Worm (Caenorhabditis elegans) whole organism, L3 larva: ENCODE results near the gene EEED8.4.

Source experiments
- R02D3.7 ChIP-seq: fragments of 150-350 bp; optimal IDR thresholded peaks from 2 replicates; lab custom pipeline; 2014; ENCODE audit warnings: missing biosample characterization, missing genetic modification characterization
- aly-2 ChIP-seq: fragments of 150-350 bp; optimal IDR thresholded peaks from 2 replicates; lab custom pipeline; 2014; ENCODE audit warnings: missing biosample characterization, missing genetic modification characterization
- ama-1 ChIP-seq: fragments of 150-350 bp; optimal IDR thresholded peaks from 2 replicates; lab custom pipeline; 2018
- ceh-16 ChIP-seq: sonication (generic microtip); optimal IDR thresholded peaks from 2 replicates; lab custom pipeline; 2017; ENCODE audit warnings: missing biosample characterization, missing genetic modification characterization
- ceh-28 ChIP-seq: fragments of 150-350 bp; optimal IDR thresholded peaks from 2 replicates; lab custom pipeline; 2014; ENCODE audit warnings: missing biosample characterization, missing genetic modification reagents, missing genetic modification characterization
- ceh-82 ChIP-seq: fragments of 150-350 bp; optimal IDR thresholded peaks from 2 replicates; lab custom pipeline; 2014; ENCODE audit warnings: missing biosample characterization, missing genetic modification characterization
- daf-12 ChIP-seq: fragments of 150-350 bp; optimal IDR thresholded peaks from 2 replicates; lab custom pipeline; 2014; ENCODE audit warnings: missing biosample characterization, missing genetic modification reagents, missing genetic modification characterization
- egl-27 ChIP-seq: sonication (generic microtip); optimal IDR thresholded peaks from 4 replicates; lab custom pipeline; 2017; ENCODE audit warnings: missing biosample characterization, missing genetic modification reagents, missing genetic modification characterization
- egl-5 ChIP-seq: fragments of 150-350 bp; optimal IDR thresholded peaks from 2 replicates; lab custom pipeline; 2017; ENCODE audit warnings: missing biosample characterization, missing genetic modification reagents, missing genetic modification characterization, inconsistent platforms
- elt-1 ChIP-seq: fragments of 150-350 bp; optimal IDR thresholded peaks from 2 replicates; lab custom pipeline; 2014; ENCODE audit warnings: missing biosample characterization, missing genetic modification characterization
- elt-2 ChIP-seq: sonication (generic microtip); optimal IDR thresholded peaks from 2 replicates; lab custom pipeline; 2016; ENCODE audit warnings: missing genetic modification reagents, mild to moderate bottlenecking, missing genetic modification characterization, missing compliant biosample characterization
- elt-3 ChIP-seq, 3 experiments: fragments of 150-350 bp in 1 of 3; sonication (generic microtip) in 2 of 3; optimal IDR thresholded peaks; 2 replicates in 2 of 3; 4 replicates in 1 of 3; lab custom pipeline; 2014 to 2017; ENCODE audit warnings: missing biosample characterization in 3 of 3, missing genetic modification characterization in 3 of 3
- eor-1 ChIP-seq, 2 experiments: fragments of 150-350 bp; optimal IDR thresholded peaks; 2 replicates each; lab custom pipeline; 2014 to 2018; ENCODE audit warnings: missing biosample characterization in 2 of 2, missing genetic modification characterization in 2 of 2
- fkh-10 ChIP-seq: sonication (generic microtip); optimal IDR thresholded peaks from 2 replicates; lab custom pipeline; 2017; ENCODE audit warnings: missing biosample characterization, missing genetic modification reagents, missing genetic modification characterization
- fkh-2 ChIP-seq: fragments of 150-350 bp; optimal IDR thresholded peaks from 2 replicates; lab custom pipeline; 2014; ENCODE audit warnings: missing biosample characterization, missing genetic modification reagents, missing genetic modification characterization
- fos-1 ChIP-seq: fragments of 150-350 bp; optimal IDR thresholded peaks from 2 replicates; lab custom pipeline; 2014; ENCODE audit warnings: missing biosample characterization, missing genetic modification characterization
- hmg-11 ChIP-seq: sonication (generic microtip); optimal IDR thresholded peaks from 2 replicates; lab custom pipeline; 2016; ENCODE audit warnings: missing genetic modification characterization, missing compliant biosample characterization
- lin-39 ChIP-seq: fragments of 150-350 bp; optimal IDR thresholded peaks from 2 replicates; lab custom pipeline; 2018; ENCODE audit warnings: missing biosample characterization, missing genetic modification reagents, missing genetic modification characterization
- lsy-12 ChIP-seq: sonication (generic microtip); optimal IDR thresholded peaks from 2 replicates; lab custom pipeline; 2016; ENCODE audit warnings: mild to moderate bottlenecking, missing genetic modification characterization, missing compliant biosample characterization
- mdl-1 ChIP-seq: fragments of 150-350 bp; optimal IDR thresholded peaks from 2 replicates; lab custom pipeline; 2014; ENCODE audit warnings: missing biosample characterization, missing genetic modification characterization
- mml-1 ChIP-seq: fragments of 150-350 bp; sonication (generic microtip); optimal IDR thresholded peaks from 3 replicates; lab custom pipeline; 2014; ENCODE audit warnings: missing biosample characterization, missing genetic modification characterization
- nfya-1 ChIP-seq: sonication (generic microtip); optimal IDR thresholded peaks from 2 replicates; lab custom pipeline; 2017; ENCODE audit warnings: missing genetic modification characterization, mild to moderate bottlenecking, missing compliant biosample characterization, antibody characterized with exemption, moderate library complexity; ENCODE audit not compliant: insufficient read depth
- nhr-11 ChIP-seq: fragments of 150-350 bp; optimal IDR thresholded peaks from 2 replicates; lab custom pipeline; 2014; ENCODE audit warnings: missing biosample characterization, missing genetic modification characterization
- nhr-12 ChIP-seq: fragments of 150-350 bp; optimal IDR thresholded peaks from 2 replicates; lab custom pipeline; 2014; ENCODE audit warnings: missing biosample characterization, missing genetic modification characterization
- nhr-23 ChIP-seq: fragments of 150-350 bp; optimal IDR thresholded peaks from 2 replicates; lab custom pipeline; 2014; ENCODE audit warnings: missing biosample characterization, missing genetic modification reagents, missing genetic modification characterization
- nhr-237 ChIP-seq: fragments of 150-350 bp; optimal IDR thresholded peaks from 2 replicates; lab custom pipeline; 2014; ENCODE audit warnings: missing biosample characterization, missing genetic modification characterization
- nhr-25 ChIP-seq: sonication (generic microtip); optimal IDR thresholded peaks from 2 replicates; lab custom pipeline; 2017; ENCODE audit warnings: missing biosample characterization, missing genetic modification characterization
- nhr-28 ChIP-seq: fragments of 150-350 bp; optimal IDR thresholded peaks from 2 replicates; lab custom pipeline; 2014; ENCODE audit warnings: missing biosample characterization, missing genetic modification characterization
- nhr-43 ChIP-seq: sonication (generic microtip); optimal IDR thresholded peaks from 2 replicates; lab custom pipeline; 2016; ENCODE audit warnings: mild to moderate bottlenecking, missing genetic modification characterization, missing compliant biosample characterization; ENCODE audit not compliant: poor library complexity, severe bottlenecking
- nhr-67 ChIP-seq: fragments of 150-350 bp; optimal IDR thresholded peaks from 2 replicates; lab custom pipeline; 2014; ENCODE audit warnings: missing biosample characterization, missing genetic modification characterization
- nhr-76 ChIP-seq: fragments of 150-350 bp; sonication (generic microtip); optimal IDR thresholded peaks from 5 replicates; lab custom pipeline; 2014; ENCODE audit warnings: missing biosample characterization, missing genetic modification characterization
- nhr-77 ChIP-seq: fragments of 150-350 bp; optimal IDR thresholded peaks from 2 replicates; lab custom pipeline; 2014; ENCODE audit warnings: missing biosample characterization, missing genetic modification characterization
- pha-4 ChIP-seq: fragments of 150-350 bp; optimal IDR thresholded peaks from 2 replicates; lab custom pipeline; 2014; ENCODE audit warnings: missing biosample characterization, missing genetic modification reagents, missing genetic modification characterization
- pqm-1 ChIP-seq: fragments of 150-350 bp; optimal IDR thresholded peaks from 2 replicates; lab custom pipeline; 2017; ENCODE audit warnings: missing biosample characterization, missing genetic modification characterization, inconsistent platforms
- sea-2 ChIP-seq: fragments of 150-350 bp; sonication (generic microtip); optimal IDR thresholded peaks from 4 replicates; lab custom pipeline; 2014; ENCODE audit warnings: missing biosample characterization, missing genetic modification reagents, missing genetic modification characterization
- skn-1 ChIP-seq: fragments of 150-350 bp; optimal IDR thresholded peaks from 2 replicates; lab custom pipeline; 2014; ENCODE audit warnings: missing biosample characterization, missing genetic modification characterization
- snpc-4 ChIP-seq: fragments of 150-350 bp; optimal IDR thresholded peaks from 2 replicates; lab custom pipeline; 2014; ENCODE audit warnings: missing biosample characterization, missing genetic modification characterization
- tbx-2 ChIP-seq: sonication (generic microtip); optimal IDR thresholded peaks from 2 replicates; lab custom pipeline; 2016; ENCODE audit warnings: mild to moderate bottlenecking, missing genetic modification characterization, missing compliant biosample characterization
- unc-39 ChIP-seq: sonication (generic microtip); optimal IDR thresholded peaks from 4 replicates; lab custom pipeline; 2017; ENCODE audit warnings: missing biosample characterization, missing genetic modification characterization
- ztf-11 ChIP-seq: fragments of 150-350 bp; optimal IDR thresholded peaks from 2 replicates; lab custom pipeline; 2014; ENCODE audit warnings: missing biosample characterization, missing genetic modification characterization
- ztf-4 ChIP-seq: fragments of 150-350 bp; optimal IDR thresholded peaks from 2 replicates; lab custom pipeline; 2014; ENCODE audit warnings: missing biosample characterization, missing genetic modification characterization

The EEED8.4 gene

ce11 chrII:5408924-5409323 lies at the start of gene EEED8.4, which contains the start of gene EEED8.12:
EEED8.4 (plus strand) TSS chrII:5409319.
EEED8.12 (minus strand) TSS chrII:5409024.
- no peak for TF ChIP-seq ceh-28 (tag; lab: Kevin White, UChicago)

- TF ChIP-seq elt-3 (tag; optimal IDR thresholded peaks at IDR 0.05; lab: Kevin White, UChicago) (no peak), aly-2 (tag; lab: Kevin White, UChicago) (no peak), elt-1 (tag; lab: Kevin White, UChicago) (no peak), mdl-1 (tag; lab: Kevin White, UChicago) (no peak), nhr-237 (tag; lab: Kevin White, UChicago) (no peak), ztf-11 (tag; lab: Kevin White, UChicago) (no peak), eor-1 (tag; optimal IDR thresholded peaks at IDR 0.05; lab: Kevin White, UChicago) (no peak), nfya-1 (no peak), ama-1 (lab: Kevin White, UChicago) (no peak), lin-39 (tag; lab: Kevin White, UChicago) (no peak), nhr-67 (no peak), fos-1 (tag; lab: Kevin White, UChicago) (no peak), snpc-4 (no peak), daf-12 (tag; lab: Kevin White, UChicago) (no peak)
- TF ChIP-seq, all 47 proteins: peak for 0
These were observed 44.6 kb upstream of the EEED8.4 start for ce11 chrII:5364516-5364915.

ce11 chrII:5365645-5366044 lies 43.5 kb upstream of the EEED8.4 start, which contains the start of gene F09E5.16:
F09E5.16 (minus strand) TSS chrII:5365745.
- TF ChIP-seq mdl-1 (tag; lab: Kevin White, UChicago) (no peak), sea-2 (GFP tag; lab: Kevin White, UChicago) (no peak), fkh-2 (tag; lab: Kevin White, UChicago) (no peak), egl-5 (tag; lab: Kevin White, UChicago) (no peak), nhr-43 (no peak), tbx-2 (no peak)

- no peak for TF ChIP-seq snpc-4
- TF ChIP-seq lsy-12 (tag; lab: Kevin White, UChicago) = no peak
- TF ChIP-seq pha-4 = no peak
- no peak for TF ChIP-seq nhr-237 (tag; lab: Kevin White, UChicago)
- no peak for TF ChIP-seq lin-39 (tag; lab: Kevin White, UChicago)
- no peak for TF ChIP-seq egl-27 (tag; lab: Kevin White, UChicago)
- TF ChIP-seq mml-1 (tag; lab: Kevin White, UChicago) = no peak
- TF ChIP-seq ceh-28 (tag; lab: Kevin White, UChicago) = no peak
- TF ChIP-seq ceh-82 (tag; lab: Kevin White, UChicago) = no peak
These were observed 38.5 kb upstream of the EEED8.4 start, which contains the start of gene F09E5.12 for ce11 chrII:5370641-5371040. F09E5.12 (minus strand) TSS chrII:5370741.

ce11 chrII:5373275-5374047 lies 35.7 kb upstream of the EEED8.4 start, which contains the start of the genes agt-2 and F09E5.3:
agt-2 (minus strand) TSS chrII:5373827.
F09E5.3 (plus strand) TSS chrII:5373997.
- TF ChIP-seq ceh-82 (tag; lab: Kevin White, UChicago) = peak; percentile 36
- no peak for TF ChIP-seq fkh-2 (tag; lab: Kevin White, UChicago)
- TF ChIP-seq sea-2 (GFP tag; lab: Kevin White, UChicago) = no peak
- peak; percentile 97 for TF ChIP-seq pha-4
- peak; percentile 23 for TF ChIP-seq skn-1
- peak; percentile 4 for TF ChIP-seq nhr-77 (tag; lab: Kevin White, UChicago)
- no peak for TF ChIP-seq aly-2 (tag; lab: Kevin White, UChicago)
- peak; percentile 84 for TF ChIP-seq lsy-12 (tag; lab: Kevin White, UChicago)
- no peak for TF ChIP-seq daf-12 (tag; lab: Kevin White, UChicago)
- peak; percentile 74 for TF ChIP-seq fkh-10
- TF ChIP-seq ama-1 (lab: Kevin White, UChicago) = peak; percentile 77
- TF ChIP-seq R02D3.7 (tag; lab: Kevin White, UChicago) = peak; percentile 75
- no peak for TF ChIP-seq ceh-16 (tag; lab: Kevin White, UChicago)
- TF ChIP-seq nhr-11 = peak; percentile 81
- TF ChIP-seq nhr-28 (tag; lab: Kevin White, UChicago) = no peak
- no peak for TF ChIP-seq nhr-237 (tag; lab: Kevin White, UChicago)
- TF ChIP-seq elt-1 (tag; lab: Kevin White, UChicago) = peak; percentile 42
- peak; percentile 77 for TF ChIP-seq ztf-4 (tag; lab: Kevin White, UChicago)
- no peak for TF ChIP-seq nhr-12 (tag; lab: Kevin White, UChicago)
- peak; percentile 95 for TF ChIP-seq nhr-25 (tag; lab: Kevin White, UChicago)
- no peak for TF ChIP-seq elt-3 (tag; optimal IDR thresholded peaks at IDR 0.05; lab: Kevin White, UChicago)
- peak; percentile 71 for TF ChIP-seq pqm-1 (tag; lab: Kevin White, UChicago)
- TF ChIP-seq nhr-23 (tag; lab: Kevin White, UChicago) = peak; percentile 97
- TF ChIP-seq ceh-28 (tag; lab: Kevin White, UChicago) = peak; percentile 79
- no peak for TF ChIP-seq eor-1 (tag; optimal IDR thresholded peaks at IDR 0.05; lab: Kevin White, UChicago)
- no peak for TF ChIP-seq nhr-76 (tag; lab: Kevin White, UChicago)
- no peak for TF ChIP-seq unc-39
- TF ChIP-seq snpc-4 = peak; percentile 88
- no peak for TF ChIP-seq nhr-67
- peak; percentile 92 for TF ChIP-seq elt-2 (tag; lab: Kevin White, UChicago)
- peak; percentile 89 for TF ChIP-seq nhr-43
- TF ChIP-seq mdl-1 (tag; lab: Kevin White, UChicago) = no peak
- peak; percentile 84 for TF ChIP-seq hmg-11 (tag; lab: Kevin White, UChicago)
